Worm (Caenorhabditis elegans): Measurements from ENCODE around the gene F19G12.9.

The F19G12.9 gene

ce11 chrX:1441602-1442183 lies 22.7 kb downstream of the F19G12.9 start:
- TF ChIP-seq ztf-11 (tag; optimal IDR thresholded peaks at IDR 0.05) (no peak), C34F6.9 (tag; optimal IDR thresholded peaks at IDR 0.05) (no peak), aly-2 (tag; optimal IDR thresholded peaks at IDR 0.05) (no peak), ceh-82 (tag; optimal IDR thresholded peaks at IDR 0.05) (no peak), ZK546.5 (tag; optimal IDR thresholded peaks at IDR 0.05) (no peak), nhr-21 (tag; optimal IDR thresholded peaks at IDR 0.05) (no peak), ztf-1 (GFP tag; conservative IDR thresholded peaks at IDR 0.05) (no peak), egl-27 (tag; optimal IDR thresholded peaks at IDR 0.05) (no peak), nhr-77 (tag; optimal IDR thresholded peaks at IDR 0.05) (no peak), ceh-16 (tag; optimal IDR thresholded peaks at IDR 0.05) (no peak), sem-4 (tag; optimal IDR thresholded peaks at IDR 0.05) (no peak)

- TF ChIP-seq R02D3.7 (tag; optimal IDR thresholded peaks at IDR 0.05) (no peak), lin-13 (GFP tag; optimal IDR thresholded peaks at IDR 0.05) (peak; percentile 4), sma-3 (GFP tag; optimal IDR thresholded peaks at IDR 0.05) (peak; percentile 20), elt-3 (tag; optimal IDR thresholded peaks at IDR 0.05) (no peak), nhr-12 (tag; optimal IDR thresholded peaks at IDR 0.05) (no peak), C34F6.9 (tag; optimal IDR thresholded peaks at IDR 0.05) (peak; percentile 22), nhr-25 (tag; optimal IDR thresholded peaks at IDR 0.05) (peak; percentile 64), nhr-6 (tag; optimal IDR thresholded peaks at IDR 0.05) (no peak), ztf-4 (tag; optimal IDR thresholded peaks at IDR 0.05) (no peak), nhr-10 (tag; optimal IDR thresholded peaks at IDR 0.05) (no peak)
These were observed 24.7 kb downstream of the F19G12.9 start for ce11 chrX:1443556-1444243.

- TF ChIP-seq ztf-1 (GFP tag; conservative IDR thresholded peaks at IDR 0.05) (no peak), sma-9 (GFP tag; optimal IDR thresholded peaks at IDR 0.05) (peak; percentile 43), sma-9 (tag; optimal IDR thresholded peaks at IDR 0.05) (no peak), F13H6.1 (tag; optimal IDR thresholded peaks at IDR 0.05) (peak; percentile 4), ceh-16 (tag; optimal IDR thresholded peaks at IDR 0.05) (peak; percentile 8), gmeb-1 (tag; optimal IDR thresholded peaks at IDR 0.05) (no peak), ztf-4 (tag; optimal IDR thresholded peaks at IDR 0.05) (peak; percentile 53), crh-2 (tag; optimal IDR thresholded peaks at IDR 0.05) (peak; percentile 45), sma-3 (GFP tag; optimal IDR thresholded peaks at IDR 0.05) (peak; percentile 16), lsy-2 (tag; optimal IDR thresholded peaks at IDR 0.05) (peak in 1 of 2 experiments; percentile 47), skn-1 (tag; optimal IDR thresholded peaks at IDR 0.05) (no peak), unc-62 (GFP tag; optimal IDR thresholded peaks at IDR 0.05) (no peak), elt-3 (tag; optimal IDR thresholded peaks at IDR 0.05) (no peak), nhr-21 (tag; optimal IDR thresholded peaks at IDR 0.05) (peak; percentile 29), C34F6.9 (tag; optimal IDR thresholded peaks at IDR 0.05) (no peak), ama-1 (optimal IDR thresholded peaks at IDR 0.05) (peak; percentile 64), nhr-129 (tag; optimal IDR thresholded peaks at IDR 0.05) (peak; percentile 14)
These were observed 26.7 kb downstream of the F19G12.9 start for ce11 chrX:1445696-1446095.

ce11 chrX:1446593-1447141 lies 27.7 kb downstream of the F19G12.9 start, which contains the start of gene zfp-3:
Gene zfp-3, minus strand, starts transcription at chrX:1446643.
- TF ChIP-seq snpc-4 (tag; optimal IDR thresholded peaks at IDR 0.05): peak; percentile 84
- TF ChIP-seq C34F6.9 (tag; optimal IDR thresholded peaks at IDR 0.05): peak; percentile 98
- peak; percentile 60 for TF ChIP-seq Y55F3AM.14 (GFP tag; optimal IDR thresholded peaks at IDR 0.05)
- no peak for TF ChIP-seq mbf-1 (tag; optimal IDR thresholded peaks at IDR 0.05)
- TF ChIP-seq nhr-237 (tag; optimal IDR thresholded peaks at IDR 0.05): peak; percentile 75
- TF ChIP-seq F13H6.1 (tag; optimal IDR thresholded peaks at IDR 0.05): peak; percentile 98
- peak; percentile 96 for TF ChIP-seq nhr-129 (tag; optimal IDR thresholded peaks at IDR 0.05)
- TF ChIP-seq lsy-2 (tag; optimal IDR thresholded peaks at IDR 0.05): peak; percentile 77 to 94
- TF ChIP-seq nhr-10 (tag; optimal IDR thresholded peaks at IDR 0.05): peak; percentile 53
- TF ChIP-seq mdl-1 (tag; optimal IDR thresholded peaks at IDR 0.05): peak; percentile 97
- TF ChIP-seq crh-2 (tag; optimal IDR thresholded peaks at IDR 0.05): peak; percentile 94
- TF ChIP-seq elt-1 (tag; optimal IDR thresholded peaks at IDR 0.05): no peak
- TF ChIP-seq ceh-16 (tag; optimal IDR thresholded peaks at IDR 0.05): peak; percentile 44
- TF ChIP-seq sma-3 (GFP tag; optimal IDR thresholded peaks at IDR 0.05): peak; percentile 94
- TF ChIP-seq nhr-6 (tag; optimal IDR thresholded peaks at IDR 0.05): peak; percentile 93
- no peak for TF ChIP-seq nhr-11 (tag; optimal IDR thresholded peaks at IDR 0.05)
- TF ChIP-seq lin-39 (tag; optimal IDR thresholded peaks at IDR 0.05): peak; percentile 36
- no peak for TF ChIP-seq peb-1 (tag; optimal IDR thresholded peaks at IDR 0.05)
- TF ChIP-seq ztf-11 (tag; optimal IDR thresholded peaks at IDR 0.05): peak; percentile 14
- no peak for TF ChIP-seq unc-39 (tag; optimal IDR thresholded peaks at IDR 0.05)
- TF ChIP-seq mab-5 (tag; optimal IDR thresholded peaks at IDR 0.05): peak; percentile 92
- TF ChIP-seq sem-4 (tag; optimal IDR thresholded peaks at IDR 0.05): peak; percentile 87
- peak; percentile 93 for TF ChIP-seq ztf-4 (tag; optimal IDR thresholded peaks at IDR 0.05)
- TF ChIP-seq nhr-77 (tag; optimal IDR thresholded peaks at IDR 0.05): peak; percentile 36
- TF ChIP-seq nhr-21 (tag; optimal IDR thresholded peaks at IDR 0.05): peak; percentile 95
- peak; percentile 96 for TF ChIP-seq sma-9 (GFP tag; optimal IDR thresholded peaks at IDR 0.05)
- TF ChIP-seq sma-9 (tag; optimal IDR thresholded peaks at IDR 0.05): no peak
- no peak for TF ChIP-seq nhr-12 (tag; optimal IDR thresholded peaks at IDR 0.05)
- peak; percentile 97 for TF ChIP-seq lin-11 (tag; optimal IDR thresholded peaks at IDR 0.05)
- no peak for TF ChIP-seq nhr-23 (tag; optimal IDR thresholded peaks at IDR 0.05)
- peak; percentile 48 for TF ChIP-seq unc-62 (GFP tag; optimal IDR thresholded peaks at IDR 0.05)
- no peak for TF ChIP-seq elt-3 (tag; optimal IDR thresholded peaks at IDR 0.05)
- TF ChIP-seq aly-2 (tag; optimal IDR thresholded peaks at IDR 0.05): no peak

Data from whole organism, L2 larva.